Fruit fly (Drosophila melanogaster) whole organism, embryonic: ENCODE data around the gene Dhps.
A peak's percentile ranks its signal among the peaks of the same experiment; 100 is the strongest.

Source experiments
- ATbp ChIP-seq: fragments of 200-800 bp; sonication (Bioruptor generic); optimal IDR thresholded peaks from 2 replicates; lab custom pipeline; 2017; ENCODE audit warnings: missing biosample characterization, mild to moderate bottlenecking, missing genetic modification characterization, missing genetic modification reagents
- Awh ChIP-seq: fragments of 200-800 bp; sonication (Bioruptor generic); IDR thresholded peaks from 2 replicates; pipeline ENCODE4, ENCODE4 v1.3.6; 2022; ENCODE audit warnings: missing biosample characterization, missing genetic modification characterization
- Bteb2 ChIP-seq: fragments of 200-800 bp; sonication (Bioruptor generic); optimal IDR thresholded peaks from 2 replicates; lab custom pipeline; 2016; ENCODE audit warnings: missing biosample characterization, missing genetic modification characterization
- CG10274 ChIP-seq: fragments of 200-800 bp; sonication (Bioruptor generic); optimal IDR thresholded peaks from 3 replicates; lab custom pipeline; 2017; ENCODE audit warnings: missing biosample characterization, mild to moderate bottlenecking, missing genetic modification characterization
- CG10366 ChIP-seq: fragments of 200-800 bp; sonication (Bioruptor generic); IDR thresholded peaks from 2 replicates; pipeline ENCODE4 v1.3.6; 2022; ENCODE audit warnings: missing biosample characterization, missing genetic modification characterization
- CG10959 ChIP-seq: fragments of 200-800 bp; sonication (Bioruptor generic); IDR thresholded peaks from 2 replicates; pipeline ENCODE4 v1.3.6; 2022; ENCODE audit warnings: missing biosample characterization, missing genetic modification characterization
- CG11504 ChIP-seq: fragments of 200-800 bp; sonication (Bioruptor generic); optimal IDR thresholded peaks from 3 replicates; lab custom pipeline; 2019; ENCODE audit warnings: missing biosample characterization, mild to moderate bottlenecking, missing genetic modification characterization, moderate library complexity
- CG11696 ChIP-seq: fragments of 200-800 bp; sonication (Bioruptor generic); IDR thresholded peaks from 2 replicates; pipeline ENCODE4 v1.3.6; 2022; ENCODE audit warnings: missing biosample characterization, missing genetic modification characterization
- CG12219 ChIP-seq: fragments of 200-800 bp; sonication (Bioruptor generic); optimal IDR thresholded peaks from 3 replicates; lab custom pipeline; 2018; ENCODE audit warnings: missing biosample characterization, mild to moderate bottlenecking, missing genetic modification characterization
- CG15601 ChIP-seq: fragments of 200-800 bp; sonication (Bioruptor generic); optimal IDR thresholded peaks from 3 replicates; lab custom pipeline; 2019; ENCODE audit warnings: missing biosample characterization, mild to moderate bottlenecking, missing genetic modification characterization, moderate library complexity
- CG17802 ChIP-seq: fragments of 200-800 bp; sonication (Bioruptor generic); optimal IDR thresholded peaks from 2 replicates; lab custom pipeline; 2018; ENCODE audit warnings: missing biosample characterization, mild to moderate bottlenecking, missing genetic modification characterization, moderate library complexity
- CG18599 ChIP-seq: fragments of 200-800 bp; sonication (Bioruptor generic); optimal IDR thresholded peaks from 3 replicates; lab custom pipeline; 2017; ENCODE audit warnings: missing biosample characterization, missing genetic modification characterization, mild to moderate bottlenecking, moderate library complexity, missing genetic modification reagents
- CG2120 ChIP-seq: fragments of 200-800 bp; sonication (Bioruptor generic); optimal IDR thresholded peaks from 3 replicates; lab custom pipeline; 2016; ENCODE audit warnings: missing biosample characterization, missing genetic modification characterization
- CG2889 ChIP-seq: fragments of 200-800 bp; sonication (Bioruptor generic); IDR thresholded peaks from 3 replicates; pipeline ENCODE4 v1.3.6; 2022; ENCODE audit warnings: missing biosample characterization, missing genetic modification characterization
- CG32532 ChIP-seq: fragments of 200-800 bp; sonication (Bioruptor generic); IDR thresholded peaks from 2 replicates; pipeline ENCODE4 v1.3.6; 2022; ENCODE audit warnings: missing biosample characterization, missing genetic modification characterization
- CG3407 ChIP-seq: fragments of 200-800 bp; sonication (Bioruptor generic); optimal IDR thresholded peaks from 2 replicates; lab custom pipeline; 2018; ENCODE audit warnings: missing biosample characterization, mild to moderate bottlenecking, missing genetic modification characterization
- CG4820 ChIP-seq: fragments of 200-800 bp; sonication (Bioruptor generic); optimal IDR thresholded peaks from 3 replicates; lab custom pipeline; 2016; ENCODE audit warnings: missing biosample characterization, missing genetic modification characterization
- CG7839 ChIP-seq: fragments of 200-800 bp; sonication (Bioruptor generic); optimal IDR thresholded peaks from 3 replicates; lab custom pipeline; 2018; ENCODE audit warnings: missing biosample characterization, mild to moderate bottlenecking, missing genetic modification characterization, moderate library complexity
- CG8478 ChIP-seq: fragments of >200 bp; optimal IDR thresholded peaks from 2 replicates; lab custom pipeline; 2018
- CG9797 ChIP-seq: fragments of 200-800 bp; sonication (Bioruptor generic); optimal IDR thresholded peaks from 3 replicates; lab custom pipeline; 2018; ENCODE audit warnings: missing biosample characterization, mild to moderate bottlenecking, missing genetic modification characterization
- D19B ChIP-seq: fragments of 200-800 bp; sonication (Bioruptor generic); optimal IDR thresholded peaks from 2 replicates; lab custom pipeline; 2017; ENCODE audit warnings: missing biosample characterization, mild to moderate bottlenecking, missing genetic modification characterization
- Dll ChIP-seq: fragments of 200-800 bp; sonication (Bioruptor generic); IDR thresholded peaks from 4 replicates; pipeline ENCODE4 v1.3.6; 2022; ENCODE audit warnings: missing biosample characterization, missing genetic modification characterization; ENCODE audit not compliant: partially characterized antibody
- Drgx ChIP-seq: fragments of 200-800 bp; sonication (Bioruptor generic); IDR thresholded peaks from 2 replicates; pipeline ENCODE4 v1.3.6; 2022; ENCODE audit warnings: missing biosample characterization, missing genetic modification characterization
- HLH4C ChIP-seq: fragments of 200-800 bp; sonication (Bioruptor generic); IDR thresholded peaks from 3 replicates; pipeline ENCODE4 v1.3.6; 2022; ENCODE audit warnings: missing biosample characterization, missing genetic modification characterization; ENCODE audit not compliant: partially characterized antibody
- HmgZ ChIP-seq: fragments of 200-800 bp; sonication (Bioruptor generic); optimal IDR thresholded peaks from 2 replicates; lab custom pipeline; 2018; ENCODE audit warnings: missing biosample characterization, mild to moderate bottlenecking, missing genetic modification characterization
- NC2α ChIP-seq: fragments of 200-800 bp; sonication (Bioruptor generic); optimal IDR thresholded peaks from 2 replicates; lab custom pipeline; 2016; ENCODE audit warnings: missing biosample characterization, missing genetic modification characterization
- Ssrp ChIP-seq: fragments of 200-800 bp; sonication (Bioruptor generic); optimal IDR thresholded peaks from 2 replicates; lab custom pipeline; 2018; ENCODE audit warnings: missing biosample characterization, mild to moderate bottlenecking, missing genetic modification characterization, moderate library complexity
- corto ChIP-seq: fragments of 200-800 bp; sonication (Bioruptor generic); optimal IDR thresholded peaks from 2 replicates; lab custom pipeline; 2016; ENCODE audit warnings: missing biosample characterization, mild to moderate bottlenecking, missing genetic modification characterization, moderate library complexity
- croc ChIP-seq: fragments of 200-800 bp; sonication (Bioruptor generic); conservative IDR thresholded peaks from 3 replicates; pipeline ENCODE4 v1.3.6; 2022; ENCODE audit warnings: missing biosample characterization, missing genetic modification characterization
- danr ChIP-seq: fragments of 200-800 bp; sonication (Bioruptor generic); IDR thresholded peaks from 2 replicates; pipeline ENCODE4 v1.3.6; 2022; ENCODE audit warnings: missing biosample characterization, missing genetic modification characterization
- dati ChIP-seq: fragments of 200-800 bp; sonication (Bioruptor generic); IDR thresholded peaks from 2 replicates; pipeline ENCODE4 v1.3.6; 2022; ENCODE audit warnings: missing biosample characterization, missing genetic modification characterization
- dpn ChIP-seq, 2 experiments: fragments of 200-800 bp; sonication (Bioruptor generic); optimal IDR thresholded peaks; 3 replicates each; lab custom pipeline; 2016; ENCODE audit warnings: missing biosample characterization in 2 of 2, missing genetic modification characterization in 2 of 2
- esg ChIP-seq: fragments of 200-800 bp; sonication (Bioruptor generic); conservative IDR thresholded peaks from 2 replicates; pipeline ENCODE4 v1.3.6; 2022; ENCODE audit warnings: missing biosample characterization, missing genetic modification characterization
- gfzf ChIP-seq: fragments of 200-800 bp; sonication (Bioruptor generic); optimal IDR thresholded peaks from 2 replicates; lab custom pipeline; 2016; ENCODE audit warnings: missing biosample characterization, mild to moderate bottlenecking, missing genetic modification characterization, moderate library complexity
- gt ChIP-seq: fragments of 200-800 bp; sonication (Bioruptor generic); IDR thresholded peaks from 2 replicates; pipeline ENCODE4 v1.3.6; 2022; ENCODE audit warnings: missing biosample characterization, missing genetic modification characterization
- kni ChIP-seq: fragments of 200-800 bp; sonication (Bioruptor generic); optimal IDR thresholded peaks from 3 replicates; lab custom pipeline; 2017; ENCODE audit warnings: mild to moderate bottlenecking, missing biosample characterization, missing genetic modification reagents, missing genetic modification characterization
- lmd ChIP-seq: fragments of 200-800 bp; sonication (Bioruptor generic); IDR thresholded peaks from 2 replicates; pipeline ENCODE4 v1.3.6; 2022; ENCODE audit warnings: missing biosample characterization, missing genetic modification characterization
- maf-S ChIP-seq: fragments of 200-800 bp; sonication (Bioruptor generic); optimal IDR thresholded peaks from 2 replicates; lab custom pipeline; 2016; ENCODE audit warnings: missing biosample characterization, missing genetic modification characterization
- nmo ChIP-seq: fragments of 200-800 bp; sonication (Bioruptor generic); optimal IDR thresholded peaks from 2 replicates; lab custom pipeline; 2018; ENCODE audit warnings: missing biosample characterization, mild to moderate bottlenecking, missing genetic modification characterization, moderate library complexity
- odd ChIP-seq: fragments of 200-800 bp; sonication (Bioruptor generic); optimal IDR thresholded peaks from 2 replicates; lab custom pipeline; 2017; ENCODE audit warnings: missing biosample characterization, mild to moderate bottlenecking, missing genetic modification characterization
- phol ChIP-seq: fragments of 200-800 bp; sonication (Bioruptor generic); optimal IDR thresholded peaks from 3 replicates; lab custom pipeline; 2018; ENCODE audit warnings: missing biosample characterization, mild to moderate bottlenecking, missing genetic modification characterization, moderate library complexity
- row ChIP-seq: fragments of 200-800 bp; sonication (Bioruptor generic); IDR thresholded peaks from 3 replicates; pipeline ENCODE4 v1.3.6; 2022; ENCODE audit warnings: missing biosample characterization, missing genetic modification characterization
- sens ChIP-seq: fragments of 200-800 bp; sonication (Bioruptor generic); peaks from one replicate; lab custom pipeline; 2016; ENCODE audit warnings: missing biosample characterization, missing genetic modification characterization
- tin ChIP-seq: fragments of 200-800 bp; sonication (Bioruptor generic); optimal IDR thresholded peaks from 3 replicates; lab custom pipeline; 2016; ENCODE audit warnings: missing biosample characterization, missing genetic modification characterization
- trem ChIP-seq: fragments of 200-800 bp; optimal IDR thresholded peaks from 3 replicates; lab custom pipeline; 2019; ENCODE audit warnings: missing biosample characterization, mild to moderate bottlenecking, missing genetic modification characterization, moderate library complexity
- twi ChIP-seq: fragments of 200-800 bp; optimal IDR thresholded peaks from 2 replicates; lab custom pipeline; 2019; ENCODE audit warnings: missing biosample characterization, mild to moderate bottlenecking, missing genetic modification characterization, moderate library complexity
- vfl ChIP-seq: fragments of 200-800 bp; sonication (Bioruptor generic); optimal IDR thresholded peaks from 2 replicates; lab custom pipeline; 2016; ENCODE audit warnings: missing biosample characterization, missing genetic modification characterization
- vvl ChIP-seq: fragments of 200-800 bp; sonication (Bioruptor generic); IDR thresholded peaks from 2 replicates; pipeline ENCODE4 v1.3.6; 2022; ENCODE audit warnings: missing biosample characterization, missing genetic modification characterization

The Dhps gene

DNA sequence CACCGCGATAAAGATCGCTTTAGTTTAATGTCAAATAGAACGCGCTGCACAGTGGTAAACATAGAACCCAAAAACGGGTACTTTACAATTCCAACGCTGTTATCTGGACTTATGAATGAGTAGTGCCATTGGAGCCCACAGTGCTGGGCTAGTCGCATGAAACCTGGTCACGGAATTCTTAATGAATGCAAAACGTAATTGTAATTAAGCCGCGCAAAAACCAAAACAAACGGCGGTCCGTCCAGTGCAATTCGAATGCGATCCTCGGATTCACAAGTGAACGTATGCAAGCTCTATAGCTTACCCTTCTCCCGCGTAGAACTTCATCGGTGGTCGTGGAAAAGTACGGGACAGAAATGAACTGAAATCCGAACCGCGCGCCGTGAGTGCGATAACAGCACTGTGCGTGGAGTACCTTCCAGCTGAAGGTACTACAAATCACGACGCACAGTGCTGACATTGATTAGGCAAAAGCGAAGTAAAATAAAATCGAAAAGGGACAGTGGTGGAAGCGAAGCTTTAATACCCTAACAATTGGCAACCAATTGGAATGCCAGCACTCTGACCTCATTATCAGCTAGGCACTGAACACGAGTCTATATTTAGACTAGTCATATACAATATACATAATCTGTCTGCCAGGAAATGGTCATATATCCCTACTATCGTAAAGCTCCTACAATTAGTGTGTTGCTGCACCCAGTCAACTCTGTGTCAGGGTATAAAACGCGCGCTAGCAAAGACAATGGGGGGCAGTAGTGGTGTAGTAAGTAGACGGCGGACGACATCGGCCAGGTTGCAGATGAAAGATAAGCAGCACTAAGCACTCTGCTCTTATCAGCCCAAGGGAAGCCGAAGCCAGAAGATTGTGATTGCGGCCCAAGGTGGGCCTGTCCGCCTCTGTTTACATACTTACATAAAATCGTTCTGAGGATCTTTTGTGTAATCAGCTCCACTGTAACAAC, 12.5 kb upstream of the Dhps start (continued):
- TF ChIP-seq kni (GFP tag; lab: Kevin White, UChicago) (no peak), ATbp (GFP tag; lab: Kevin White, UChicago) (peak; percentile 26), CG4820 (GFP tag; lab: Kevin White, UChicago) (peak; percentile 33), CG11696 (GFP tag; lab: Robert Waterston, UW) (0 out of 2 replicates have a peak, but pooled peaks have one; percentile 8), danr (peak; percentile 38; the same call in 1 of the 2 replicates), twi (tag; lab: Kevin White, UChicago) (no peak), sens (GFP tag; lab: Kevin White, UChicago) (peak; percentile 89), dpn (GFP tag; optimal IDR thresholded peaks at IDR 0.05; lab: Kevin White, UChicago) (peak; percentile 38 to 48), CG2120 (GFP tag; lab: Kevin White, UChicago) (peak; percentile 74), gfzf (GFP tag; lab: Kevin White, UChicago) (no peak), NC2α (no peak), CG3407 (GFP tag; lab: Kevin White, UChicago) (no peak), Dll (GFP tag; lab: Robert Waterston, UW) (no peak), CG32532 (GFP tag; lab: Robert Waterston, UW) (peak; percentile 64; the same call in 1 of the 2 replicates), CG12219 (GFP tag; lab: Kevin White, UChicago) (peak; percentile 18), maf-S (GFP tag; lab: Kevin White, UChicago) (peak; percentile 23), corto (GFP tag; lab: Kevin White, UChicago) (no peak), CG15601 (tag; lab: Kevin White, UChicago) (no peak), lmd (GFP tag; lab: Robert Waterston, UW) (peak; percentile 63), trem (tag; lab: Kevin White, UChicago) (no peak), Bteb2 (GFP tag; lab: Kevin White, UChicago) (no peak), CG10366 (GFP tag; lab: Robert Waterston, UW) (peak; percentile 41; the same call in 1 of the 2 replicates), Awh (GFP tag; lab: Robert Waterston, UW) (0 out of 2 replicates have a peak, but pooled peaks have one; percentile 25), CG18599 (peak; percentile 80), CG10959 (GFP tag; lab: Robert Waterston, UW) (no peak), nmo (peak; percentile 37), D19B (GFP tag; lab: Kevin White, UChicago) (peak; percentile 80), CG11504 (tag; lab: Kevin White, UChicago) (peak; percentile 57), gt (GFP tag; lab: Robert Waterston, UW) (no peak), vvl (GFP tag; lab: Robert Waterston, UW) (0 out of 2 replicates have a peak, but pooled peaks have one; percentile 44), CG7839 (tag; lab: Kevin White, UChicago) (peak; percentile 58), HmgZ (tag; lab: Kevin White, UChicago) (no peak), phol (tag; lab: Kevin White, UChicago) (peak; percentile 43), tin (GFP tag; lab: Kevin White, UChicago) (peak; percentile 28), HLH4C (GFP tag; lab: Robert Waterston, UW) (no peak), CG17802 (no peak), esg (peak; percentile 36), CG2889 (GFP tag; lab: Robert Waterston, UW) (0 out of 3 replicates have a peak, but pooled peaks have one; percentile 45), vfl (GFP tag; lab: Kevin White, UChicago) (peak; percentile 32), Ssrp (tag; lab: Kevin White, UChicago) (peak; percentile 26), Drgx (GFP tag; lab: Robert Waterston, UW) (no peak), odd (peak; percentile 41), croc (GFP tag; lab: Robert Waterston, UW) (no peak), CG10274 (GFP tag; lab: Kevin White, UChicago) (peak; percentile 8), dati (GFP tag; lab: Robert Waterston, UW) (no peak), CG9797 (GFP tag; lab: Kevin White, UChicago) (no peak), CG8478 (lab: Kevin White, UChicago) (no peak), row (peak; percentile 97)
